Worm (Caenorhabditis elegans) whole organism, L4 larva: ENCODE results near the gene nhr-272.

ENCODE experiments used
- F37D6.2 ChIP-seq: sonication (generic microtip); optimal IDR thresholded peaks from 2 replicates; lab custom pipeline; 2016; ENCODE audit warnings: mild to moderate bottlenecking, missing genetic modification characterization, missing compliant biosample characterization
- T20F7.1 ChIP-seq: fragments of 200-800 bp; sonication (Bioruptor generic); optimal IDR thresholded peaks from 2 replicates; lab custom pipeline; 2018; ENCODE audit warnings: mild to moderate bottlenecking, missing genetic modification characterization, missing compliant biosample characterization
- Y105C5A.15 ChIP-seq: fragments of 200-800 bp; sonication (Bioruptor generic); IDR thresholded peaks from 2 replicates; pipeline ENCODE4 v1.3.6; 2022; ENCODE audit warnings: missing genetic modification characterization, missing compliant biosample characterization
- ZK337.2 ChIP-seq: fragments of 200-800 bp; sonication (Bioruptor generic); IDR thresholded peaks from 2 replicates; pipeline ENCODE4 v1.3.6; 2022; ENCODE audit warnings: missing genetic modification reagents, missing genetic modification characterization, missing compliant biosample characterization
- ZK546.5 ChIP-seq, 2 experiments: sonication (generic microtip); optimal IDR thresholded peaks; 2 replicates each; lab custom pipeline; 2017; ENCODE audit warnings: missing biosample characterization in 2 of 2, missing genetic modification characterization in 2 of 2
- aha-1 ChIP-seq: fragments of 150-350 bp; peaks from one replicate; lab custom pipeline; 2014; ENCODE audit warnings: missing biosample characterization, missing genetic modification characterization
- aly-2 ChIP-seq: sonication (generic microtip); optimal IDR thresholded peaks from 2 replicates; lab custom pipeline; 2018; ENCODE audit warnings: missing biosample characterization, missing genetic modification characterization
- ama-1 ChIP-seq: fragments of 150-350 bp; optimal IDR thresholded peaks from 2 replicates; lab custom pipeline; 2014; ENCODE audit warnings: inconsistent platforms, mixed read lengths
- arid-1 ChIP-seq: fragments of 200-800 bp; sonication (Bioruptor generic); conservative IDR thresholded peaks from 2 replicates; pipeline ENCODE4 v1.3.6; 2022; ENCODE audit warnings: missing genetic modification reagents, missing genetic modification characterization, missing compliant biosample characterization
- attf-4 ChIP-seq: sonication (generic microtip); optimal IDR thresholded peaks from 3 replicates; lab custom pipeline; 2017; ENCODE audit warnings: missing biosample characterization, missing genetic modification characterization
- ceh-28 ChIP-seq: fragments of 150-350 bp; optimal IDR thresholded peaks from 2 replicates; lab custom pipeline; 2014; ENCODE audit warnings: missing biosample characterization, missing genetic modification reagents, missing genetic modification characterization
- ceh-62 ChIP-seq: sonication (generic microtip); optimal IDR thresholded peaks from 2 replicates; lab custom pipeline; 2017; ENCODE audit warnings: missing biosample characterization, missing genetic modification characterization
- ceh-82 ChIP-seq: sonication (generic microtip); optimal IDR thresholded peaks from 2 replicates; lab custom pipeline; 2017; ENCODE audit warnings: missing biosample characterization, missing genetic modification characterization
- ces-1 ChIP-seq: fragments of 150-350 bp; sonication (generic microtip); optimal IDR thresholded peaks from 4 replicates; lab custom pipeline; 2014; ENCODE audit warnings: missing biosample characterization, missing genetic modification reagents, missing genetic modification characterization
- cey-2 ChIP-seq: sonication (generic microtip); optimal IDR thresholded peaks from 3 replicates; lab custom pipeline; 2017; ENCODE audit warnings: missing genetic modification characterization, mild to moderate bottlenecking, missing compliant biosample characterization, antibody characterized with exemption, borderline replicate concordance; ENCODE audit not compliant: insufficient read depth
- daf-19 ChIP-seq: fragments of 200-800 bp; sonication (Bioruptor generic); conservative IDR thresholded peaks from 2 replicates; pipeline ENCODE4 v1.3.6; 2022; ENCODE audit warnings: missing genetic modification characterization, missing compliant biosample characterization
- dmd-9 ChIP-seq: fragments of 200-800 bp; sonication (Bioruptor generic); IDR thresholded peaks from 2 replicates; pipeline ENCODE4 v1.3.6; 2022; ENCODE audit warnings: missing genetic modification reagents, missing genetic modification characterization, missing compliant biosample characterization
- egl-27 ChIP-seq: sonication (generic microtip); optimal IDR thresholded peaks from 3 replicates; lab custom pipeline; 2017; ENCODE audit warnings: missing biosample characterization, missing genetic modification reagents, missing genetic modification characterization
- egl-43 ChIP-seq: fragments of 200-800 bp; sonication (Bioruptor generic); IDR thresholded peaks from 2 replicates; pipeline ENCODE4 v1.3.6; 2022; ENCODE audit warnings: missing genetic modification reagents, missing genetic modification characterization, missing compliant biosample characterization
- fkh-10 ChIP-seq: fragments of 150-350 bp; optimal IDR thresholded peaks from 2 replicates; lab custom pipeline; 2014; ENCODE audit warnings: missing biosample characterization, missing genetic modification reagents, missing genetic modification characterization
- hif-1 ChIP-seq, 2 experiments: sonication (generic microtip); optimal IDR thresholded peaks; 2 replicates each; lab custom pipeline; 2016 to 2017; ENCODE audit warnings: missing compliant biosample characterization in 2 of 2, missing genetic modification characterization in 2 of 2, missing genetic modification reagents in 2 of 2, missing genotype in 2 of 2, mild to moderate bottlenecking in 1 of 2
- hlh-11 ChIP-seq: fragments of 200-800 bp; sonication (Bioruptor generic); optimal IDR thresholded peaks from 2 replicates; lab custom pipeline; 2018; ENCODE audit warnings: mild to moderate bottlenecking, missing genetic modification characterization, missing compliant biosample characterization
- hlh-30 ChIP-seq: sonication (generic microtip); optimal IDR thresholded peaks from 2 replicates; lab custom pipeline; 2017; ENCODE audit warnings: antibody characterized with exemption, mild to moderate bottlenecking, missing genetic modification characterization, missing compliant biosample characterization; ENCODE audit not compliant: insufficient read depth
- lin-15B ChIP-seq: fragments of 150-350 bp; sonication (generic microtip); optimal IDR thresholded peaks from 3 replicates; lab custom pipeline; 2014; ENCODE audit warnings: missing biosample characterization, missing genetic modification characterization
- lin-29 ChIP-seq: fragments of 200-800 bp; sonication (Bioruptor generic); IDR thresholded peaks from 2 replicates; pipeline ENCODE4 v1.3.6; 2022; ENCODE audit warnings: missing genetic modification reagents, missing genetic modification characterization, missing compliant biosample characterization
- lin-39 ChIP-seq: fragments of 150-350 bp; optimal IDR thresholded peaks from 2 replicates; lab custom pipeline; 2014; ENCODE audit warnings: missing biosample characterization, missing genetic modification reagents, missing genetic modification characterization
- lsy-2 ChIP-seq, 2 experiments: fragments of 150-350 bp in 1 of 2; sonication (generic microtip) in 1 of 2; optimal IDR thresholded peaks; 2 replicates each; lab custom pipeline; 2014 to 2017; ENCODE audit warnings: missing biosample characterization in 2 of 2, missing genetic modification characterization in 2 of 2
- madf-5 ChIP-seq, 2 experiments: fragments of 200-800 bp; sonication (Bioruptor generic); IDR thresholded peaks; 2 replicates each; pipeline ENCODE4 v1.3.6; 2022; ENCODE audit warnings: missing compliant biosample characterization in 2 of 2, missing genetic modification characterization in 2 of 2
- madf-9 ChIP-seq: fragments of 200-800 bp; sonication (Bioruptor generic); conservative IDR thresholded peaks from 2 replicates; pipeline ENCODE4 v1.3.6; 2022; ENCODE audit warnings: missing genetic modification reagents, missing genetic modification characterization, missing compliant biosample characterization
- mep-1 ChIP-seq: fragments of 150-350 bp; sonication (generic microtip); optimal IDR thresholded peaks from 3 replicates; lab custom pipeline; 2014; ENCODE audit warnings: missing biosample characterization, missing genetic modification characterization
- mxl-3 ChIP-seq: fragments of 200-800 bp; sonication (Bioruptor generic); optimal IDR thresholded peaks from 2 replicates; lab custom pipeline; 2018; ENCODE audit warnings: mild to moderate bottlenecking, missing genetic modification characterization, missing compliant biosample characterization
- nhr-102 ChIP-seq: sonication (generic microtip); optimal IDR thresholded peaks from 2 replicates; lab custom pipeline; 2016; ENCODE audit warnings: mild to moderate bottlenecking, missing genetic modification characterization, moderate library complexity, missing compliant biosample characterization
- nhr-42 ChIP-seq: fragments of 200-800 bp; sonication (Bioruptor generic); IDR thresholded peaks from 2 replicates; pipeline ENCODE4 v1.3.6; 2022; ENCODE audit warnings: missing genetic modification characterization, missing compliant biosample characterization
- nhr-6 ChIP-seq: fragments of 150-350 bp; optimal IDR thresholded peaks from 2 replicates; lab custom pipeline; 2014; ENCODE audit warnings: missing biosample characterization, missing genetic modification characterization
- php-3 ChIP-seq: fragments of 200-800 bp; sonication (Bioruptor generic); IDR thresholded peaks from 2 replicates; pipeline ENCODE4 v1.3.6; 2022; ENCODE audit warnings: missing genetic modification reagents, missing genetic modification characterization, missing compliant biosample characterization
- pqm-1 ChIP-seq: sonication (generic microtip); optimal IDR thresholded peaks from 2 replicates; lab custom pipeline; 2017; ENCODE audit warnings: missing biosample characterization, missing genetic modification characterization
- rbr-2 ChIP-seq: sonication (generic microtip); optimal IDR thresholded peaks from 2 replicates; lab custom pipeline; 2016; ENCODE audit warnings: missing genotype, missing genetic modification characterization, missing compliant biosample characterization
- saeg-2 ChIP-seq: fragments of 200-800 bp; sonication (Bioruptor generic); IDR thresholded peaks from 2 replicates; pipeline ENCODE4 v1.3.6; 2022; ENCODE audit warnings: missing genetic modification reagents, missing genetic modification characterization, missing compliant biosample characterization
- spr-1 ChIP-seq: sonication (generic microtip); optimal IDR thresholded peaks from 2 replicates; lab custom pipeline; 2016; ENCODE audit warnings: mild to moderate bottlenecking, missing genetic modification characterization, missing compliant biosample characterization
- tra-1 ChIP-seq: fragments of 200-800 bp; sonication (Bioruptor generic); IDR thresholded peaks from 2 replicates; pipeline ENCODE4 v1.3.6; 2022; ENCODE audit warnings: missing genetic modification reagents, missing genetic modification characterization, missing compliant biosample characterization
- unc-62 ChIP-seq, 3 experiments: fragments of 150-350 bp in 1 of 3; sonication (generic microtip); optimal IDR thresholded peaks in 2 of 3; peaks in 1 of 3; 1 replicate in 1 of 3; 2 replicates in 2 of 3; lab custom pipeline; 2014 to 2017; ENCODE audit warnings: missing biosample characterization in 3 of 3, missing genetic modification characterization in 3 of 3, missing genetic modification reagents in 3 of 3, missing genotype in 1 of 3
- zfp-3 ChIP-seq: fragments of 200-800 bp; sonication (Bioruptor generic); conservative IDR thresholded peaks from 2 replicates; pipeline ENCODE4 v1.3.6; 2022; ENCODE audit warnings: missing genetic modification reagents, missing genetic modification characterization, missing compliant biosample characterization
- zip-2 ChIP-seq: fragments of 150-350 bp; optimal IDR thresholded peaks from 2 replicates; lab custom pipeline; 2014; ENCODE audit warnings: missing biosample characterization, missing genetic modification characterization
- ztf-11 ChIP-seq: fragments of 150-350 bp; optimal IDR thresholded peaks from 2 replicates; lab custom pipeline; 2014; ENCODE audit warnings: missing biosample characterization, missing genetic modification characterization

Gene nhr-272

DNA sequence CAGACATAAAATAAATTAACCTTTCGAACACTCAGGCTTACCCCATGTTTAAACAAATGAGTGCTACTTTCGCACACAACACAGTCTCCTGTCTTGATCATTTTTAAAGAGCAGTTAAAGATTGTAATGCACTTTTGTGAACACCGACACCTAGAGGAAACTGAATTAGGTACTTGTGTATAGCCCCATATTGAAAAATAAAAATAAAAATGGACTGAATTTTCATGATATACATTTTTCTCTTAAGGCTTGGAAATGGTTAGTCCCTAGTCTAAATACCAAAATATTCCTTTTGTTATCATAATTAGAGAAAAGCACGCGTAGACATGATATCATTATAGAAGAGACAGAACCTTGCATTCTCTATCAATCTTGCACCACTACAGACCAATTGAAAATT is 2.7 kb downstream of the nhr-272 start, which contains the start of gene nhr-214:
Gene nhr-214, minus strand, starts transcription at position 101 of the 400 bp plus-strand sequence.
- TF ChIP-seq ZK546.5 (tag; optimal IDR thresholded peaks at IDR 0.05; lab: Kevin White, UChicago): no peak
- TF ChIP-seq tra-1 (GFP tag; lab: Robert Waterston, UW): no peak
- no peak for TF ChIP-seq dmd-9 (GFP tag; lab: Robert Waterston, UW)
- no peak for TF ChIP-seq daf-19 (GFP tag; lab: Robert Waterston, UW)
- TF ChIP-seq hif-1 (tag; optimal IDR thresholded peaks at IDR 0.05; lab: Kevin White, UChicago): no peak
- no peak for TF ChIP-seq zfp-3 (GFP tag; lab: Robert Waterston, UW)
- TF ChIP-seq cey-2 (tag; lab: Kevin White, UChicago): no peak
- TF ChIP-seq ztf-11 (tag; lab: Kevin White, UChicago): no peak
- TF ChIP-seq hlh-11 (tag; lab: Kevin White, UChicago): no peak
- TF ChIP-seq, all 104 proteins: peak for 0

DNA sequence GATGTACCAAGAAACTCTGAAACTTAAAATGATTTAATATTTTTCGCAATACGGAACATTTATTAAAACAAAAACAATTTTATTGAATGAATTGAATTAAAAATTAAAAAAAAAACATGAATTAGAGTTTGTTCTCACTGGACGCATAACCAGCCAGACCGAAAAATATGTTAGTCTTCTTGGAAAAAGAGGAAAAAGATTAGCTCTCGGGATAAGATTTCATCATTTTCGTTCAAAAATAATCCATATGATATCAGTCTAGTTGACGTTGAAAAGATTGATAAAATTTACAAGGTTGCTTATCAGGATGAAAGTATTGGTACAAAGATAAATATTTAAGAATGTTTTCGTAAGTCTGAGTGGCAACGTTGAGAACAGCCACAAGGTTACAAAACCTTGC is 4.2 kb downstream of the nhr-272 start, which contains the start of gene nhr-26:
Gene nhr-26, minus strand, starts transcription at position 10 of the 400 bp plus-strand sequence.
- no peak for TF ChIP-seq mxl-3 (GFP tag; lab: Kevin White, UChicago)
- no peak for TF ChIP-seq lin-29 (GFP tag; lab: Robert Waterston, UW)
- TF ChIP-seq saeg-2 (GFP tag; lab: Robert Waterston, UW): no peak
- no peak for TF ChIP-seq nhr-6
- TF ChIP-seq daf-19 (GFP tag; lab: Robert Waterston, UW): no peak
- TF ChIP-seq pqm-1 (tag; lab: Kevin White, UChicago): no peak
- TF ChIP-seq lin-15B (tag; lab: Kevin White, UChicago): no peak
- TF ChIP-seq egl-43 (GFP tag; lab: Robert Waterston, UW): no peak
- TF ChIP-seq ZK337.2: no peak
- TF ChIP-seq madf-5 (GFP tag; IDR thresholded peaks at IDR 0.05; lab: Robert Waterston, UW): no peak
- TF ChIP-seq ces-1 (GFP tag; lab: Kevin White, UChicago): no peak
- TF ChIP-seq nhr-102 (tag; lab: Kevin White, UChicago): no peak
- no peak for TF ChIP-seq php-3 (GFP tag; lab: Robert Waterston, UW)
- TF ChIP-seq attf-4 (tag; lab: Kevin White, UChicago): no peak
- TF ChIP-seq fkh-10 (GFP tag; lab: Kevin White, UChicago): no peak
- no peak for TF ChIP-seq hlh-30 (tag; lab: Kevin White, UChicago)
- TF ChIP-seq madf-9: no peak
- TF ChIP-seq ceh-28 (tag; lab: Kevin White, UChicago): no peak

DNA sequence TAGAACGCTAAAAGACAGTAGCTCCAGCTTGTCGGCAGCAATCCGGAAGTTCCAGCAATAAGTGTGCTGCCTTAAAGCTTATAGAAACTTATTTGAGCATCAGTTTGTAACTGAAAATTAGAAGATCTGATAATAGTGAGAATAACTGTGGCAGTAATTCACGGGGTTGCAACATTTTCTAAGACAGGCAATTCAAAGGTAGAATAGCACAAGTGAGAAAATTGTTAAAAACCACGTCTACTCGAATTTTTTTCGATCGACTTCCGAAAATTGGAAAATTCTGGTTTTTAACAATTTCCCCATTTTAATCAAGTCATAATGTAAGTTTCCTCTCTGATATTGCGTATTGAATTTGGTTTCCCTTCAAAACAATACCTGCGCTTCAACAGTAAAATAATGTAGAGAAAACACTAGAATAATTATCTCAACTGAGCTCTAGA is 11.5 kb downstream of the nhr-272 start:
- peak in 1 of 2 experiments; percentile 0 for TF ChIP-seq lsy-2 (tag; optimal IDR thresholded peaks at IDR 0.05; lab: Kevin White, UChicago)
- 0 out of 2 replicates have a peak, but pooled peaks have one; percentile 45 for TF ChIP-seq nhr-42 (GFP tag; lab: Robert Waterston, UW)
- no peak for TF ChIP-seq spr-1 (tag; lab: Kevin White, UChicago)
- TF ChIP-seq F37D6.2: peak; percentile 48
- TF ChIP-seq rbr-2 (tag; lab: Kevin White, UChicago): peak; percentile 3
- TF ChIP-seq ZK546.5 (tag; optimal IDR thresholded peaks at IDR 0.05; lab: Kevin White, UChicago): peak in 1 of 2 experiments; percentile 24
- peak; percentile 66 for TF ChIP-seq aha-1
- TF ChIP-seq ceh-82 (tag; lab: Kevin White, UChicago): no peak

- peak; percentile 9 for TF ChIP-seq aha-1
- TF ChIP-seq zip-2 (tag; lab: Kevin White, UChicago): no peak
- no peak for TF ChIP-seq mxl-3 (GFP tag; lab: Kevin White, UChicago)
- no peak for TF ChIP-seq hlh-11 (tag; lab: Kevin White, UChicago)
- TF ChIP-seq T20F7.1 (GFP tag; lab: Kevin White, UChicago): no peak
- peak; percentile 22 for TF ChIP-seq hlh-30 (tag; lab: Kevin White, UChicago)
- no peak for TF ChIP-seq ceh-62 (tag; lab: Kevin White, UChicago)
- no peak for TF ChIP-seq lin-39 (tag; lab: Kevin White, UChicago)
- no peak for TF ChIP-seq Y105C5A.15
- TF ChIP-seq mep-1 (tag; lab: Kevin White, UChicago): peak; percentile 39
- peak; percentile 18 for TF ChIP-seq rbr-2 (tag; lab: Kevin White, UChicago)
- TF ChIP-seq egl-43 (GFP tag; lab: Robert Waterston, UW): peak; percentile 56; the same call in 1 of the 2 replicates
- TF ChIP-seq arid-1 (GFP tag; lab: Robert Waterston, UW): no peak
- TF ChIP-seq ama-1 (lab: Kevin White, UChicago): peak; percentile 60
- TF ChIP-seq aly-2 (tag; lab: Kevin White, UChicago): no peak
- peak in 1 of 2 experiments; percentile 97 for TF ChIP-seq unc-62 (GFP tag; optimal IDR thresholded peaks at IDR 0.05 in 1 of 2; lab: Kevin White, UChicago)
- TF ChIP-seq unc-62 (tag; optimal IDR thresholded peaks at IDR 0.05; lab: Kevin White, UChicago): no peak
- no peak for TF ChIP-seq egl-27 (tag; lab: Kevin White, UChicago)
Measured at ce11 chrX:12691740-12692383, 12.8 kb downstream of the nhr-272 start.
